Fruit fly (Drosophila melanogaster): ENCODE data around the gene PolQ.
"Not testable (repeated sequence)": the region's sequence is repeated elsewhere in the genome, so short reads cannot be mapped to it uniquely, and the experiment has no call there.

PolQ gene

dm6 chr3R:12712178-12713172 is at the start of gene PolQ:
Gene PolQ (minus strand): TSS chr3R:12712299.
- TF ChIP-seq CTCF, CG8478 (optimal IDR thresholded peaks at IDR 0.05): not testable (repeated sequence)

- no peak for TF ChIP-seq CTCF (optimal IDR thresholded peaks at IDR 0.05)
- no peak for TF ChIP-seq CG8478 (optimal IDR thresholded peaks at IDR 0.05)
Measured at dm6 chr3R:12751027-12751426, 38.9 kb upstream of the PolQ start.

DNA sequence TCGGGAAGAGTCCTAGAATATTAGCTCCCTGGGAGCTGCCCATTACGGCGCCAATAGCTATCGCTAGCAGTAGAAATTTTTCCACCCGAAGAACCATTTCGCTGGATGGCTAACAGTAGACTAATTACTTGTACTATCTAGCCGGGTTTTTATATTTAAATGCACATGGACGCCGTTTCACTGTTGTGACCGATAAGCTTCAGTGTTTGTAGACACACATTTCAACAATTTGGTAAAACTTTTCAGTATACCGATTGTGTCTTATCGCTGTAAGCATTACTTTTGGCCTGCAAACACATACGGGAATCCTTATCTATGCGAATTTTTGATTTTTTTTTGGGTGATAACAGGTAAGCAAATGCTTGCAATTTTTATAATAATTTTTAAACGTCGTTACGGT is 31.5 kb upstream of the PolQ start, which contains the start of gene Ugt37A3:
Gene Ugt37A3, minus strand, starts transcription at position 101 of the 400 bp plus-strand sequence.
- TF ChIP-seq CG8478 (optimal IDR thresholded peaks at IDR 0.05), result no peak
- no peak for TF ChIP-seq CTCF (optimal IDR thresholded peaks at IDR 0.05)

DNA sequence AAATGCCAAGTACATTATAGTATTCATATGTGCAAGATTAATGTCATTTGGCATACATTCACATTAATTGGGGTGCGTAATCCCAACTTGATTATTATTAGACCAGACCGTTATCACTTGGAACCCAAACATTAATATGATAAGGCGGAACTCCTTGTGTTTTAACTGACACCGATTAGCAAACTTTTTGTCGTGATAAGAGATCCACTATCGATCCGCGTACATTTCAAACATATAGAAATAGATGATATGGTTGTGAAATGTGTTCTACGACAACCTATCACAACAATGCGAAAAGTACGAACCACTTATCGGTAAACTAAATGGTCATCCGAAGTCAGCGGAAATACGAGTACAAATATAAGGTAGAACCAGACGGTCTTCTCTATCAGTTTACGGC is 27.1 kb upstream of the PolQ start, which contains the start of gene Ugt37A2:
Gene Ugt37A2, plus strand, starts transcription at position 396 of the 400 bp plus-strand sequence.
- TF ChIP-seq CG8478 (optimal IDR thresholded peaks at IDR 0.05) (no peak), CTCF (optimal IDR thresholded peaks at IDR 0.05) (no peak)

- TF ChIP-seq CG8478 (optimal IDR thresholded peaks at IDR 0.05) (no peak), CTCF (optimal IDR thresholded peaks at IDR 0.05) (no peak)
Measured at dm6 chr3R:12727944-12728649, 16.0 kb upstream of the PolQ start.

dm6 chr3R:12723759-12724158 is 11.7 kb upstream of the PolQ start:
- no peak for TF ChIP-seq CG8478 (optimal IDR thresholded peaks at IDR 0.05)
- TF ChIP-seq CTCF (optimal IDR thresholded peaks at IDR 0.05), result peak; percentile 6 to 71

- no peak for TF ChIP-seq CG8478 (optimal IDR thresholded peaks at IDR 0.05)
- TF ChIP-seq CTCF (optimal IDR thresholded peaks at IDR 0.05), result no peak
Measured at dm6 chr3R:12722392-12722914, 10.4 kb upstream of the PolQ start, which contains the start of gene Men. Gene Men (minus strand): TSS chr3R:12722442.

DNA sequence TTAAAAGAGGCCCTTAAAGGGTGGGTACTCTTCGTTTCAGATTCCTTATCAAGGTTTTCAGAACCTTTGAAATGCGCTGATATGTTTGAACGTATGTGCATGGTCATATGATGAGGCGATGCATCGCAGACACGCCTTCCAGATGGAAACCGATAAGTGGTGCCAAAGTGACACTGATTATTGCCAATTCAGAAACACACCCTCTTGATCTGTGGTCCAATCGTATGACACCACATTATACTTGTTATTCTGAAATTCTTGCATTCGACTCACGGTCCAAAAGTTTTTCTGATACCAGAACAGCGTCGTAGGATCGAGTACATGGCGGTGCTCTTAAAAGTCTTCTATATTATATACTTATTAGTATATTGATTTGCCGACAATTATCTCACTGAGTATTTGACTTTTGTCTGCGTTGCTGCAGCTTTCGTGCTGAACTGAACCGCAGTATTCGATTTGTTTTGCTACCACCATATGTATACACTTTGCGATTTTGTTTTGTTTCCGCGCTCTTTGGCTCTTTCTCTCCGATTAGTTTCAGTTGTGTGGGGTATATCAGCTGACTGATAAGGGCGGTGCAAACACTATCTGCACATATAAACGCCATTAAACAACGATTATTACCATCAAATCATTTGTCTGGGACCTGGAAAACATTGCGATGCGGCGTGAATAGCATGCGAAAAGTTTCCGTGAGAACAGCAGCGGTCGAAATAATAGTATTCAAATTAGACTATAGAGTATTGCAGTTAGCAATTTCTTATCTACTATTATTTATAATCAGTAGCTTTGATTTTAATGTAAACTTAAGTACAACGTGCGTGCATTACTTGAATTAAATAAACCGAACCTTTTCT is 8.5 kb upstream of the PolQ start:
- no peak for TF ChIP-seq CTCF (optimal IDR thresholded peaks at IDR 0.05)
- no peak for TF ChIP-seq CG8478 (optimal IDR thresholded peaks at IDR 0.05)

- no peak for TF ChIP-seq CTCF (optimal IDR thresholded peaks at IDR 0.05)
- TF ChIP-seq CG8478 (optimal IDR thresholded peaks at IDR 0.05), result no peak
Measured at dm6 chr3R:12719627-12720343, 7.7 kb upstream of the PolQ start.

dm6 chr3R:12718536-12719033 is 6.5 kb upstream of the PolQ start:
- TF ChIP-seq CTCF (optimal IDR thresholded peaks at IDR 0.05) (no peak), CG8478 (optimal IDR thresholded peaks at IDR 0.05) (no peak)

dm6 chr3R:12717588-12718535 is 5.8 kb upstream of the PolQ start:
- no peak for TF ChIP-seq CG8478 (optimal IDR thresholded peaks at IDR 0.05)
- no peak for TF ChIP-seq CTCF (optimal IDR thresholded peaks at IDR 0.05)

DNA sequence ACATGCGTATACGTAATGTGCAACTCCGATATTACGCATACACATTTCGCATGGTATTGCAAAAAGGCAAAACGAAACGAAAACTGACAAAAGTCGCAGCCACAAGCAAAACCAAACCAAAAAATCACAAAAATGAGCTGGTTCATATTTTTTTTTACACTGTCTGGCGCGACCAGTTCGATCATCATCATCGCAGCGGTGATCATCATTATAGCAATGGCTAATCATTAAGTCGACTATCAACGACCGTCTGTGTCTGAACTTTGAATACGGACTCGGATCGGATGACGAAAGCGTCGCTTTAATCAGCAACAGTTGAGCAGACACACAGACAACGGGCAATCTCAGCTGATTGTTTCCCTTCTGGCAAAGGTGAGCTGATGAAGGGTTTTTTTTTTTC is 4.8 kb upstream of the PolQ start:
- TF ChIP-seq CG8478 (optimal IDR thresholded peaks at IDR 0.05) (no peak), CTCF (optimal IDR thresholded peaks at IDR 0.05) (no peak)

All from S2 (cell line).